Worm (Caenorhabditis elegans): ENCODE results near the gene T20D4.7.

The T20D4.7 gene

DNA sequence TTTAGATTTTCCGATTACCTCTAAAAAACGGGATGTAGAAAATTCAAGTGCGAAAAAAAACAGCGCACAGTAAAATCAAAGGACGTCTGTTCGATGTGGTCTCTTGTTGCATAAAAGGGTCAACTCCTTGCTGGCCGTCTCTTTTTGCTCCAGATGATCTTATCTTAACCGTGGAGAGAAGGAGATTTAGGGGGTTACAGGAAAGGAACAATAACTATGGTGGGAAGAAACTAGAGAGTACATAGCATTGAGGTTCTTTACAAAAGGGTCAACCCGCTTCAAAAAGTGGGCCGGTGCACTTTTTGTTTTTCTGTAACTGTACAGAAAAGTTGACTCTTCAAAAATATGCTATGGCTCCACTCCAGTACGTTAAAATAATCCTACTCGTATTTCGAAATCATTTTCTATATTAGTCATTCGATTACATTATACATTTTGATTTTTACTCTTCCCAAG lies 22.9 kb downstream of the T20D4.7 start, which contains the start of the genes T20D4.19 and srj-9:
TSS of gene T20D4.19 (minus strand) at position 101 of the 456 bp plus-strand sequence.
TSS of gene srj-9 (plus strand) at position 406 of the 456 bp plus-strand sequence.
- TF ChIP-seq cog-1 (tag; optimal IDR thresholded peaks at IDR 0.05) = no peak
- no peak for TF ChIP-seq klf-2 (GFP tag; conservative IDR thresholded peaks at IDR 0.05)
- TF ChIP-seq med-1 (GFP tag; optimal IDR thresholded peaks at IDR 0.05; ENCODE audit: insufficient read depth) = no peak
- no peak for TF ChIP-seq T22C8.4 (GFP tag; IDR thresholded peaks at IDR 0.05)
- no peak for TF ChIP-seq tab-1 (GFP tag; IDR thresholded peaks at IDR 0.05)
- TF ChIP-seq ztf-23 (GFP tag; IDR thresholded peaks at IDR 0.05) = no peak

ce11 chrV:3442609-3443008 lies 33.9 kb downstream of the T20D4.7 start:
- TF ChIP-seq flt-1 (GFP tag; IDR thresholded peaks at IDR 0.05) = no peak
- no peak for TF ChIP-seq ztf-29 (GFP tag; IDR thresholded peaks at IDR 0.05)
- TF ChIP-seq ztf-23 (GFP tag; IDR thresholded peaks at IDR 0.05) = no peak
- TF ChIP-seq tab-1 (GFP tag; IDR thresholded peaks at IDR 0.05) = no peak
- TF ChIP-seq med-1 (GFP tag; optimal IDR thresholded peaks at IDR 0.05; ENCODE audit: insufficient read depth) = no peak
- no peak for TF ChIP-seq T22C8.4 (GFP tag; IDR thresholded peaks at IDR 0.05)
- TF ChIP-seq klf-2 (GFP tag; conservative IDR thresholded peaks at IDR 0.05) = no peak
- no peak for TF ChIP-seq ref-1 (GFP tag; conservative IDR thresholded peaks at IDR 0.05)
- no peak for TF ChIP-seq cog-1 (tag; optimal IDR thresholded peaks at IDR 0.05)

DNA sequence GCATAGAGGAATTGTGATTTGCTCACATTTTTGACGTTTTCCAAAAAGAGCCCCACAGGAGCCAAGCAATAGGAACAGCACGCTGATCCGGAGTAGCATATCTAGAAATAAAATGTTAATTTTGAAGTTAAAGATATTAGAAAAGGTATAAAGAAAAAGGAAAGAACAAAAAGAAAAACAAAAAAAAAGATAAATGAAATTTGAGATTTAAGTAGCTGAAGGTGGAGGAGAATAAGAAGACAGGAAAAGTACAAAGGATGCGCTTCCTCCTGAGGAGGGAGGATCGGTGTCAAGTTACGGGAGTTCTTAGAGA lies 36.0 kb downstream of the T20D4.7 start, which contains the start of gene cfz-2:
TSS of gene cfz-2 (minus strand) at position 101 of the 313 bp plus-strand sequence.
- no peak for TF ChIP-seq med-1 (GFP tag; optimal IDR thresholded peaks at IDR 0.05; ENCODE audit: insufficient read depth)
- TF ChIP-seq flt-1 (GFP tag; IDR thresholded peaks at IDR 0.05) = no peak
- no peak for TF ChIP-seq T22C8.4 (GFP tag; IDR thresholded peaks at IDR 0.05)
- no peak for TF ChIP-seq ztf-23 (GFP tag; IDR thresholded peaks at IDR 0.05)
- no peak for TF ChIP-seq ztf-29 (GFP tag; IDR thresholded peaks at IDR 0.05)
- TF ChIP-seq tab-1 (GFP tag; IDR thresholded peaks at IDR 0.05) = no peak
- no peak for TF ChIP-seq klf-2 (GFP tag; conservative IDR thresholded peaks at IDR 0.05)
- TF ChIP-seq cog-1 (tag; optimal IDR thresholded peaks at IDR 0.05) = no peak
- TF ChIP-seq ref-1 (GFP tag; conservative IDR thresholded peaks at IDR 0.05) = no peak

DNA sequence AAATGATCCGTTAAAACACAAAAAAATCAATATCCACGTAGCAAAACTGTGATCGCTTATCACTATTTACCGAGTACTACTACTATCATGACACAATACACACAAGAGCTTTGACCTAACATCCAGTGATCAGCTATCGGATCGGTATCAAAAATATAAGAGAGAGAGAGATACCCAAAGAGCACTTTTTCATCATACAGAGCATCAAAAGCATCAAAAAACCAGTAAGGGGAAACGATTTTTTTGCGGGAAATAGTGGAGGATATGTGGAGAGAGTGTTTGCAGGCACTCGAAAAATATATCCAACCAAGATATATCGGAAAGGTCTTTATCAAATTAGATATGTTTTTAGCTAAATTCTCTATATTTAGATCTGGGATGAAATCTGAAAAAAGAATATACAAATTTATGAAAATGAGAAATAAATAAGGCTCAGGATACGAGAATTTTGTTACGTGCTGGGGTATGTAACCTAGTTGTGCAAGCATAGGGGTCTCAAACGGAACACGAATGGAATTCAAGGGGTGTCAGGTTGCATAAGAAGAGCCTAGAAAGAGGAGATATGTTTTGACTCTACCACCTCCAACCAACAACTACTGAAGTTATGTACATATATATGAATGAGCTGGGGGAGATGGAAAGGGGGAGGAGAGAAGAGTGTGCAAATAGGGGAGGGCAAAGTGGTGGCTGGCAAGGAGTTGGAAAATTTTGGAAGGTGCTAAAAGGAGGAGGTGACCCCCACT lies 36.6 kb downstream of the T20D4.7 start:
- TF ChIP-seq ztf-23 (GFP tag; IDR thresholded peaks at IDR 0.05) (no peak), cog-1 (tag; optimal IDR thresholded peaks at IDR 0.05) (no peak), ztf-29 (GFP tag; IDR thresholded peaks at IDR 0.05) (no peak)

- TF ChIP-seq ztf-23 (GFP tag; IDR thresholded peaks at IDR 0.05) = no peak
- no peak for TF ChIP-seq cog-1 (tag; optimal IDR thresholded peaks at IDR 0.05)
- TF ChIP-seq flt-1 (GFP tag; IDR thresholded peaks at IDR 0.05) = no peak
- TF ChIP-seq T22C8.4 (GFP tag; IDR thresholded peaks at IDR 0.05) = no peak
- no peak for TF ChIP-seq klf-2 (GFP tag; conservative IDR thresholded peaks at IDR 0.05)
- TF ChIP-seq ref-1 (GFP tag; conservative IDR thresholded peaks at IDR 0.05) = no peak
Observed at ce11 chrV:3449810-3450209, 41.1 kb downstream of the T20D4.7 start.

ce11 chrV:3450351-3450750 lies 41.6 kb downstream of the T20D4.7 start:
- no peak for TF ChIP-seq med-1 (GFP tag; optimal IDR thresholded peaks at IDR 0.05; ENCODE audit: insufficient read depth)
- no peak for TF ChIP-seq ztf-23 (GFP tag; IDR thresholded peaks at IDR 0.05)
- TF ChIP-seq T22C8.4 (GFP tag; IDR thresholded peaks at IDR 0.05) = no peak
- TF ChIP-seq ref-1 (GFP tag; conservative IDR thresholded peaks at IDR 0.05) = no peak
- TF ChIP-seq ztf-29 (GFP tag; IDR thresholded peaks at IDR 0.05) = no peak
- TF ChIP-seq flt-1 (GFP tag; IDR thresholded peaks at IDR 0.05) = no peak
- no peak for TF ChIP-seq cog-1 (tag; optimal IDR thresholded peaks at IDR 0.05)

ce11 chrV:3451646-3452045 lies 42.9 kb downstream of the T20D4.7 start:
- TF ChIP-seq flt-1 (GFP tag; IDR thresholded peaks at IDR 0.05) (no peak), ztf-23 (GFP tag; IDR thresholded peaks at IDR 0.05) (no peak), ref-1 (GFP tag; conservative IDR thresholded peaks at IDR 0.05) (no peak), klf-2 (GFP tag; conservative IDR thresholded peaks at IDR 0.05) (no peak), tab-1 (GFP tag; IDR thresholded peaks at IDR 0.05) (no peak), ztf-29 (GFP tag; IDR thresholded peaks at IDR 0.05) (no peak), T22C8.4 (GFP tag; IDR thresholded peaks at IDR 0.05) (no peak), cog-1 (tag; optimal IDR thresholded peaks at IDR 0.05) (no peak), med-1 (GFP tag; optimal IDR thresholded peaks at IDR 0.05; ENCODE audit: insufficient read depth) (no peak)

ce11 chrV:3452489-3452888 lies 43.8 kb downstream of the T20D4.7 start:
- no peak for TF ChIP-seq klf-2 (GFP tag; conservative IDR thresholded peaks at IDR 0.05)
- TF ChIP-seq flt-1 (GFP tag; IDR thresholded peaks at IDR 0.05) = no peak
- TF ChIP-seq med-1 (GFP tag; optimal IDR thresholded peaks at IDR 0.05; ENCODE audit: insufficient read depth) = no peak
- TF ChIP-seq ztf-29 (GFP tag; IDR thresholded peaks at IDR 0.05) = no peak
- no peak for TF ChIP-seq ref-1 (GFP tag; conservative IDR thresholded peaks at IDR 0.05)
- TF ChIP-seq ztf-23 (GFP tag; IDR thresholded peaks at IDR 0.05) = no peak
- TF ChIP-seq cog-1 (tag; optimal IDR thresholded peaks at IDR 0.05) = no peak
- no peak for TF ChIP-seq tab-1 (GFP tag; IDR thresholded peaks at IDR 0.05)
- no peak for TF ChIP-seq T22C8.4 (GFP tag; IDR thresholded peaks at IDR 0.05)

ce11 chrV:3454620-3455019 lies 45.9 kb downstream of the T20D4.7 start:
- TF ChIP-seq T22C8.4 (GFP tag; IDR thresholded peaks at IDR 0.05) (no peak), cog-1 (tag; optimal IDR thresholded peaks at IDR 0.05) (no peak), ztf-29 (GFP tag; IDR thresholded peaks at IDR 0.05) (no peak), med-1 (GFP tag; optimal IDR thresholded peaks at IDR 0.05; ENCODE audit: insufficient read depth) (no peak), flt-1 (GFP tag; IDR thresholded peaks at IDR 0.05) (no peak), klf-2 (GFP tag; conservative IDR thresholded peaks at IDR 0.05) (no peak), tab-1 (GFP tag; IDR thresholded peaks at IDR 0.05) (no peak), ref-1 (GFP tag; conservative IDR thresholded peaks at IDR 0.05) (no peak), ztf-23 (GFP tag; IDR thresholded peaks at IDR 0.05) (no peak)

Measured in whole organism, midembryonic.